Fruit fly (Drosophila melanogaster) whole organism, embryonic: ENCODE results near the gene AspRS-m.

Experiments used
- Abd-B ChIP-seq: fragments of 200-800 bp; sonication (Bioruptor generic); optimal IDR thresholded peaks from 2 replicates; lab custom pipeline; 2018; ENCODE audit warnings: missing biosample characterization, mild to moderate bottlenecking, missing genetic modification characterization, moderate library complexity
- BtbVII ChIP-seq: fragments of 200-800 bp; sonication (Bioruptor generic); optimal IDR thresholded peaks from 3 replicates; lab custom pipeline; 2017; ENCODE audit warnings: missing biosample characterization, mild to moderate bottlenecking, missing genetic modification characterization
- CG11398 ChIP-seq: fragments of 200-800 bp; sonication (Bioruptor generic); optimal IDR thresholded peaks from 2 replicates; lab custom pipeline; 2016; ENCODE audit warnings: missing biosample characterization, missing genetic modification characterization
- CG14965 ChIP-seq: fragments of 200-800 bp; sonication (Bioruptor generic); optimal IDR thresholded peaks from 2 replicates; lab custom pipeline; 2016; ENCODE audit warnings: missing biosample characterization, missing genetic modification characterization, borderline replicate concordance
- CG18764 ChIP-seq: fragments of 200-800 bp; sonication (Bioruptor generic); optimal IDR thresholded peaks from 3 replicates; lab custom pipeline; 2016; ENCODE audit warnings: missing biosample characterization, missing genetic modification characterization
- Deaf1 ChIP-seq: fragments of 200-800 bp; optimal IDR thresholded peaks from 3 replicates; lab custom pipeline; 2019; ENCODE audit warnings: missing biosample characterization, mild to moderate bottlenecking, missing genetic modification characterization, moderate library complexity
- Hr39 ChIP-seq: fragments of >200 bp; optimal IDR thresholded peaks from 2 replicates; lab custom pipeline; 2017
- MESR4 ChIP-seq: fragments of 200-800 bp; sonication (Bioruptor generic); optimal IDR thresholded peaks from 2 replicates; lab custom pipeline; 2018; ENCODE audit warnings: missing biosample characterization, mild to moderate bottlenecking, missing genetic modification characterization, moderate library complexity
- Taf1 ChIP-seq: fragments of 200-800 bp; sonication (Bioruptor generic); IDR thresholded peaks from 2 replicates; pipeline ENCODE4 v1.3.6; 2022; ENCODE audit warnings: missing biosample characterization, missing genetic modification characterization
- ap ChIP-seq: fragments of 200-800 bp; sonication (Bioruptor generic); IDR thresholded peaks from 2 replicates; pipeline ENCODE4 v1.3.6; 2022; ENCODE audit warnings: missing biosample characterization, missing genetic modification characterization
- lola ChIP-seq, 3 experiments: fragments of >200 bp in 2 of 3; fragments of 200-800 bp in 1 of 3; sonication (Bioruptor generic) in 1 of 3; optimal IDR thresholded peaks; 2 replicates each; lab custom pipeline; 2017 to 2019; ENCODE audit warnings: missing biosample characterization in 3 of 3, missing genetic modification characterization in 3 of 3, mild to moderate bottlenecking in 1 of 3, moderate library complexity in 1 of 3
- scrt ChIP-seq: fragments of 200-800 bp; sonication (Bioruptor generic); optimal IDR thresholded peaks from 2 replicates; lab custom pipeline; 2018; ENCODE audit warnings: missing biosample characterization, mild to moderate bottlenecking, missing genetic modification characterization, moderate library complexity

DNA sequence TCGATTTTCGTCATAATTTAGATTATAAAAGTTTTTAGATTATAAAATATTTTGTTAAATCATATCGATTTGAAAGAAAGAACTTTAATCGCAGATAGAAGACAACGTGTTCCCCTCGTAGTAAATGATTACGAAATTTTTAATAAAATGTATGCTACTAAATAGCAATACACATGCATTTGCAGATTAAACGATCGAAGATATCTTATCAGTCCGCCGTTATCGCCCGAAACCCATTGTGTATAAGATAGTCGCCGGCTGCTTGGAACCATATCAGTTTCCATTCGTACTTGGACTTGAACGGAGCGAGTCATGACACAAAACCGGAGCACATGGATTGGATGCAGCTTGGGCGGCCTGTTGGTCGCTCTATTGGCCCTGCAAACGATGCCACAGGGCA, 27.4 kb upstream of the AspRS-m start:
- TF ChIP-seq lola (GFP tag; optimal IDR thresholded peaks at IDR 0.05; lab: Kevin White, UChicago): no peak
- TF ChIP-seq CG18764 (GFP tag; lab: Kevin White, UChicago): no peak
- no peak for TF ChIP-seq scrt (GFP tag; lab: Kevin White, UChicago)
- no peak for TF ChIP-seq ap (GFP tag; lab: Robert Waterston, UW)
- TF ChIP-seq BtbVII: no peak
- no peak for TF ChIP-seq Abd-B (GFP tag; lab: Kevin White, UChicago)
- no peak for TF ChIP-seq Taf1 (GFP tag; lab: Robert Waterston, UW)
- TF ChIP-seq CG11398 (GFP tag; lab: Kevin White, UChicago): no peak
- no peak for TF ChIP-seq Deaf1 (tag; lab: Kevin White, UChicago)
- TF ChIP-seq Hr39: no peak
- no peak for TF ChIP-seq CG14965 (GFP tag; lab: Kevin White, UChicago)
- TF ChIP-seq MESR4 (GFP tag; lab: Kevin White, UChicago): no peak
